Worm (Caenorhabditis elegans) whole organism, midembryonic: ENCODE measurements around the gene sox-3.

Source experiments
- T22C8.4 ChIP-seq: fragments of 200-800 bp; sonication (Bioruptor generic); IDR thresholded peaks from 2 replicates; pipeline ENCODE4 v1.3.6; 2022; ENCODE audit warnings: missing genetic modification characterization, missing compliant biosample characterization
- cog-1 ChIP-seq: sonication (generic microtip); optimal IDR thresholded peaks from 2 replicates; lab custom pipeline; 2016; ENCODE audit warnings: missing genetic modification characterization, missing compliant biosample characterization
- flt-1 ChIP-seq: fragments of 200-800 bp; sonication (Bioruptor generic); IDR thresholded peaks from 2 replicates; pipeline ENCODE4 v1.3.6; 2022; ENCODE audit warnings: missing genetic modification characterization, missing compliant biosample characterization
- klf-2 ChIP-seq: fragments of 200-800 bp; sonication (Bioruptor generic); conservative IDR thresholded peaks from 2 replicates; pipeline ENCODE4 v1.3.6; 2022; ENCODE audit warnings: missing genetic modification reagents, missing genetic modification characterization, missing compliant biosample characterization
- med-1 ChIP-seq: sonication (generic microtip); optimal IDR thresholded peaks from 2 replicates; lab custom pipeline; 2017; ENCODE audit warnings: missing genetic modification characterization, mild to moderate bottlenecking, missing compliant biosample characterization, antibody characterized with exemption, missing genetic modification reagents; ENCODE audit not compliant: insufficient read depth
- ref-1 ChIP-seq: fragments of 200-800 bp; sonication (Bioruptor generic); conservative IDR thresholded peaks from 2 replicates; pipeline ENCODE4 v1.3.6; 2022; ENCODE audit warnings: missing genetic modification reagents, missing genetic modification characterization, missing compliant biosample characterization
- tab-1 ChIP-seq: fragments of 200-800 bp; sonication (Bioruptor generic); IDR thresholded peaks from 2 replicates; pipeline ENCODE4 v1.3.6; 2022; ENCODE audit warnings: missing genetic modification characterization, missing compliant biosample characterization
- ztf-23 ChIP-seq: fragments of 200-800 bp; sonication (Bioruptor generic); IDR thresholded peaks from 2 replicates; pipeline ENCODE4 v1.3.6; 2022; ENCODE audit warnings: missing genetic modification reagents, missing genetic modification characterization, missing compliant biosample characterization
- ztf-29 ChIP-seq: fragments of 200-800 bp; sonication (Bioruptor generic); IDR thresholded peaks from 2 replicates; pipeline ENCODE4 v1.3.6; 2022; ENCODE audit warnings: missing genetic modification reagents, missing genetic modification characterization, missing compliant biosample characterization

The sox-3 gene

ce11 chrX:14692905-14693304 is at the start of gene sox-3:
Gene sox-3 (minus strand): TSS chrX:14693005.
- TF ChIP-seq T22C8.4 (GFP tag; lab: Robert Waterston, UW) (no peak), ref-1 (GFP tag; lab: Robert Waterston, UW) (no peak), ztf-23 (GFP tag; lab: Robert Waterston, UW) (no peak)

- TF ChIP-seq ztf-29 (GFP tag; lab: Robert Waterston, UW) (no peak), tab-1 (no peak), cog-1 (tag; lab: Kevin White, UChicago) (no peak), klf-2 (GFP tag; lab: Robert Waterston, UW) (no peak), flt-1 (GFP tag; lab: Robert Waterston, UW) (no peak), ztf-23 (GFP tag; lab: Robert Waterston, UW) (no peak), T22C8.4 (GFP tag; lab: Robert Waterston, UW) (no peak), med-1 (no peak), ref-1 (GFP tag; lab: Robert Waterston, UW) (no peak)
Observed at ce11 chrX:14740019-14740418, 47.2 kb upstream of the sox-3 start, which contains the start of gene C05G5.1. Gene C05G5.1 (minus strand): TSS chrX:14740119.

- TF ChIP-seq T22C8.4 (GFP tag; lab: Robert Waterston, UW) (no peak), med-1 (no peak), flt-1 (GFP tag; lab: Robert Waterston, UW) (no peak), klf-2 (GFP tag; lab: Robert Waterston, UW) (no peak), ztf-23 (GFP tag; lab: Robert Waterston, UW) (no peak), ztf-29 (GFP tag; lab: Robert Waterston, UW) (no peak), ref-1 (GFP tag; lab: Robert Waterston, UW) (no peak), cog-1 (tag; lab: Kevin White, UChicago) (no peak), tab-1 (no peak)
Observed at ce11 chrX:14739466-14739865, 46.7 kb upstream of the sox-3 start.

ce11 chrX:14737623-14738022 is 44.8 kb upstream of the sox-3 start:
- no peak for TF ChIP-seq ztf-29 (GFP tag; lab: Robert Waterston, UW)
- no peak for TF ChIP-seq tab-1
- TF ChIP-seq cog-1 (tag; lab: Kevin White, UChicago) = no peak
- TF ChIP-seq ztf-23 (GFP tag; lab: Robert Waterston, UW) = no peak
- TF ChIP-seq klf-2 (GFP tag; lab: Robert Waterston, UW) = no peak
- TF ChIP-seq flt-1 (GFP tag; lab: Robert Waterston, UW) = no peak
- no peak for TF ChIP-seq med-1
- TF ChIP-seq ref-1 (GFP tag; lab: Robert Waterston, UW) = no peak
- TF ChIP-seq T22C8.4 (GFP tag; lab: Robert Waterston, UW) = no peak

ce11 chrX:14736955-14737621 is 44.3 kb upstream of the sox-3 start:
- no peak for TF ChIP-seq tab-1
- no peak for TF ChIP-seq ztf-29 (GFP tag; lab: Robert Waterston, UW)

- TF ChIP-seq ztf-23 (GFP tag; lab: Robert Waterston, UW) = no peak
- no peak for TF ChIP-seq flt-1 (GFP tag; lab: Robert Waterston, UW)
- no peak for TF ChIP-seq med-1
- no peak for TF ChIP-seq ztf-29 (GFP tag; lab: Robert Waterston, UW)
- no peak for TF ChIP-seq T22C8.4 (GFP tag; lab: Robert Waterston, UW)
- TF ChIP-seq ref-1 (GFP tag; lab: Robert Waterston, UW) = no peak
- no peak for TF ChIP-seq klf-2 (GFP tag; lab: Robert Waterston, UW)
- TF ChIP-seq cog-1 (tag; lab: Kevin White, UChicago) = no peak
- TF ChIP-seq tab-1 = no peak
Observed at ce11 chrX:14736220-14736619, 43.4 kb upstream of the sox-3 start.

ce11 chrX:14731828-14732331 is 39.1 kb upstream of the sox-3 start, which contains the start of gene F33C8.4:
Gene F33C8.4 (plus strand): TSS chrX:14732281.
- TF ChIP-seq flt-1 (GFP tag; lab: Robert Waterston, UW) (no peak), ztf-29 (GFP tag; lab: Robert Waterston, UW) (no peak), med-1 (no peak), klf-2 (GFP tag; lab: Robert Waterston, UW) (no peak), T22C8.4 (GFP tag; lab: Robert Waterston, UW) (no peak), tab-1 (no peak), cog-1 (tag; lab: Kevin White, UChicago) (no peak), ztf-23 (GFP tag; lab: Robert Waterston, UW) (no peak), ref-1 (GFP tag; lab: Robert Waterston, UW) (no peak)

- TF ChIP-seq ref-1 (GFP tag; lab: Robert Waterston, UW) = no peak
- no peak for TF ChIP-seq cog-1 (tag; lab: Kevin White, UChicago)
- TF ChIP-seq T22C8.4 (GFP tag; lab: Robert Waterston, UW) = no peak
- TF ChIP-seq tab-1 = no peak
- TF ChIP-seq flt-1 (GFP tag; lab: Robert Waterston, UW) = no peak
- no peak for TF ChIP-seq klf-2 (GFP tag; lab: Robert Waterston, UW)
- TF ChIP-seq ztf-23 (GFP tag; lab: Robert Waterston, UW) = no peak
- no peak for TF ChIP-seq ztf-29 (GFP tag; lab: Robert Waterston, UW)
- TF ChIP-seq med-1 = no peak
Observed at ce11 chrX:14729319-14729718, 36.5 kb upstream of the sox-3 start, which contains the start of gene tsp-8. Gene tsp-8 (minus strand): TSS chrX:14729503.

- TF ChIP-seq flt-1 (GFP tag; lab: Robert Waterston, UW) (0 out of 2 replicates have a peak, but pooled peaks have one; percentile 26), ztf-23 (GFP tag; lab: Robert Waterston, UW) (no peak)
Observed at ce11 chrX:14724935-14725334, 32.1 kb upstream of the sox-3 start.

ce11 chrX:14724139-14724538 is 31.3 kb upstream of the sox-3 start:
- TF ChIP-seq flt-1 (GFP tag; lab: Robert Waterston, UW) = peak; percentile 35; the same call in 1 of the 2 replicates
